Worm (Caenorhabditis elegans) whole organism, late embryonic: ENCODE measurements around the gene gpa-9.

Experiments used
- F13H6.1 ChIP-seq: sonication (generic microtip); optimal IDR thresholded peaks from 2 replicates; lab custom pipeline; 2016; ENCODE audit warnings: missing genetic modification characterization, missing compliant biosample characterization
- fkh-10 ChIP-seq: fragments of 150-350 bp; optimal IDR thresholded peaks from 2 replicates; lab custom pipeline; 2014; ENCODE audit warnings: missing biosample characterization, missing genetic modification reagents, missing genetic modification characterization
- pha-4 ChIP-seq: fragments of 150-350 bp; optimal IDR thresholded peaks from 2 replicates; lab custom pipeline; 2018; ENCODE audit warnings: missing biosample characterization, missing genetic modification reagents, missing genetic modification characterization
- ref-2 ChIP-seq: sonication (generic microtip); optimal IDR thresholded peaks from 2 replicates; lab custom pipeline; 2016; ENCODE audit warnings: missing genetic modification characterization, missing compliant biosample characterization
- syd-9 ChIP-seq: sonication (generic microtip); optimal IDR thresholded peaks from 2 replicates; lab custom pipeline; 2016; ENCODE audit warnings: mild to moderate bottlenecking, missing genetic modification characterization, moderate library complexity, missing compliant biosample characterization
- unc-55 ChIP-seq: sonication (generic microtip); optimal IDR thresholded peaks from 2 replicates; lab custom pipeline; 2017; ENCODE audit warnings: missing biosample characterization, missing genetic modification reagents, missing genetic modification characterization

- no peak for TF ChIP-seq unc-55 (GFP tag; lab: Kevin White, UChicago)
- TF ChIP-seq fkh-10 (GFP tag; lab: Kevin White, UChicago) = no peak
- TF ChIP-seq ref-2 = no peak
- no peak for TF ChIP-seq F13H6.1 (tag; lab: Kevin White, UChicago)
- TF ChIP-seq pha-4 (tag; lab: Kevin White, UChicago) = no peak
- no peak for TF ChIP-seq syd-9 (tag; lab: Kevin White, UChicago)
Measured at ce11 chrV:12649213-12649612, at the start of gene gpa-9.
